Fruit fly (Drosophila melanogaster) whole organism, adult: Measurements from ENCODE around the gene CG14634.
A peak's percentile ranks its signal among the peaks of the same experiment; 100 is the strongest.

Source experiments
- CG11617 ChIP-seq: fragments of 200-800 bp; sonication (Bioruptor generic); optimal IDR thresholded peaks from 2 replicates; lab custom pipeline; 2017; ENCODE audit warnings: mild to moderate bottlenecking, missing biosample characterization, missing genetic modification reagents, missing genetic modification characterization
- CG12768 ChIP-seq: fragments of 200-800 bp; sonication (Bioruptor generic); optimal IDR thresholded peaks from 2 replicates; lab custom pipeline; 2017; ENCODE audit warnings: missing biosample characterization, missing genetic modification characterization, mild to moderate bottlenecking, moderate library complexity, missing genetic modification reagents
- CG14711 ChIP-seq: fragments of 200-800 bp; sonication (Bioruptor generic); optimal IDR thresholded peaks from 2 replicates; lab custom pipeline; 2018; ENCODE audit warnings: missing biosample characterization, mild to moderate bottlenecking, missing genetic modification characterization, moderate library complexity
- CG1620 ChIP-seq: fragments of 200-800 bp; sonication (Bioruptor generic); optimal IDR thresholded peaks from 2 replicates; lab custom pipeline; 2016; ENCODE audit warnings: missing biosample characterization, missing genetic modification characterization
- CG33017 ChIP-seq: fragments of 200-800 bp; sonication (Bioruptor generic); optimal IDR thresholded peaks from 2 replicates; lab custom pipeline; 2018; ENCODE audit warnings: missing biosample characterization, mild to moderate bottlenecking, missing genetic modification characterization, moderate library complexity
- CG5204 ChIP-seq: fragments of 200-800 bp; sonication (Bioruptor generic); optimal IDR thresholded peaks from 2 replicates; lab custom pipeline; 2016; ENCODE audit warnings: missing biosample characterization, missing genetic modification characterization
- CG7045 ChIP-seq: fragments of 200-800 bp; sonication (Bioruptor generic); optimal IDR thresholded peaks from 2 replicates; lab custom pipeline; 2017; ENCODE audit warnings: missing biosample characterization, mild to moderate bottlenecking, missing genetic modification characterization
- CG7101 ChIP-seq: fragments of 200-800 bp; sonication (Bioruptor generic); optimal IDR thresholded peaks from 2 replicates; lab custom pipeline; 2018; ENCODE audit warnings: missing biosample characterization, mild to moderate bottlenecking, missing genetic modification characterization, moderate library complexity
- Clk ChIP-seq: fragments of 200-800 bp; sonication (Bioruptor generic); optimal IDR thresholded peaks from 2 replicates; lab custom pipeline; 2017; ENCODE audit warnings: missing biosample characterization, missing genetic modification characterization
- Crg-1 ChIP-seq: fragments of 200-800 bp; sonication (Bioruptor generic); optimal IDR thresholded peaks from 2 replicates; lab custom pipeline; 2016; ENCODE audit warnings: missing biosample characterization, missing genetic modification characterization
- Hr96 ChIP-seq: fragments of 200-800 bp; sonication (Bioruptor generic); optimal IDR thresholded peaks from 2 replicates; lab custom pipeline; 2016; ENCODE audit warnings: missing biosample characterization, missing genetic modification characterization
- Mnt ChIP-seq: fragments of 200-800 bp; sonication (Bioruptor generic); optimal IDR thresholded peaks from 2 replicates; lab custom pipeline; 2016; ENCODE audit warnings: missing biosample characterization, mild to moderate bottlenecking, missing genetic modification characterization
- bab1 ChIP-seq: fragments of 200-800 bp; sonication (Bioruptor generic); optimal IDR thresholded peaks from 3 replicates; lab custom pipeline; 2019; ENCODE audit warnings: missing biosample characterization, mild to moderate bottlenecking, missing genetic modification characterization, moderate library complexity
- cic ChIP-seq: fragments of 200-800 bp; sonication (Bioruptor generic); optimal IDR thresholded peaks from 2 replicates; lab custom pipeline; 2017; ENCODE audit warnings: missing biosample characterization, mild to moderate bottlenecking, missing genetic modification characterization, moderate library complexity
- cnc ChIP-seq, 2 experiments: fragments of >200 bp; optimal IDR thresholded peaks; 2 replicates each; lab custom pipeline; 2017
- kay ChIP-seq: fragments of 200-800 bp; sonication (Bioruptor generic); peaks from one replicate; lab custom pipeline; 2016; ENCODE audit warnings: missing biosample characterization, missing genetic modification characterization, borderline replicate concordance
- ovo ChIP-seq: fragments of 200-800 bp; sonication (Bioruptor generic); optimal IDR thresholded peaks from 2 replicates; lab custom pipeline; 2016; ENCODE audit warnings: missing biosample characterization, missing genetic modification characterization
- pad ChIP-seq: fragments of 200-800 bp; sonication (Bioruptor generic); optimal IDR thresholded peaks from 3 replicates; lab custom pipeline; 2017; ENCODE audit warnings: missing biosample characterization, missing genetic modification characterization, mild to moderate bottlenecking, moderate library complexity, missing genetic modification reagents
- tj ChIP-seq: fragments of 200-800 bp; sonication (Bioruptor generic); optimal IDR thresholded peaks from 3 replicates; lab custom pipeline; 2017; ENCODE audit warnings: missing biosample characterization, mild to moderate bottlenecking, missing genetic modification characterization, moderate library complexity
- toe ChIP-seq: fragments of 200-800 bp; sonication (Bioruptor generic); optimal IDR thresholded peaks from 2 replicates; lab custom pipeline; 2016; ENCODE audit warnings: missing biosample characterization, missing genetic modification characterization

CG14634 gene

DNA sequence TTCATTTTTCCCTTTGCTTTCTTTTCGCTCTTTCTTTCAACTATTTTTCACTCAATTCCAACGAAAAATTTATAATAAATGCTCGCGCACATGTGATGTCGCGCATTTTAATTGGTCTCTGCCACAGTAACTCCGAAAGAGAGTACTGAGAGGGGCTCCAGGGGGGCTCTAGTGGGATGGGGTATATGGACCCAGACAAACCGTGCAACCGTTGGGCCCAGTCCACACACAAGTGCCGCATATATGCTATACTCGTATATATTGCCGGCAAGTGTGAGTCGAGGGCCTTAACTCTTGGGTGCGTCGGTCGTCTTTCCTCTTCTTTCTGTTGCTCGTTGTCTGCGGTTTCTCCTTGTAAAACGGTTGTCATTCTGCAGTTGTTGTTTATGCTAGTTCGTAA is 36.0 kb downstream of the CG14634 start:
- TF ChIP-seq CG1620 (GFP tag; lab: Kevin White, UChicago) = no peak
- TF ChIP-seq bab1 (GFP tag; lab: Kevin White, UChicago) = no peak
- no peak for TF ChIP-seq Mnt (GFP tag; lab: Kevin White, UChicago)
- TF ChIP-seq tj = no peak
- TF ChIP-seq ovo (GFP tag; lab: Kevin White, UChicago) = no peak
- no peak for TF ChIP-seq Crg-1 (GFP tag; lab: Kevin White, UChicago)
- TF ChIP-seq CG12768 = no peak
- TF ChIP-seq cnc (optimal IDR thresholded peaks at IDR 0.05; lab: Kevin White, UChicago) = no peak
- TF ChIP-seq toe (GFP tag; lab: Kevin White, UChicago) = no peak
- TF ChIP-seq CG7101 (tag; lab: Kevin White, UChicago) = no peak
- no peak for TF ChIP-seq CG7045 (GFP tag; lab: Kevin White, UChicago)
- TF ChIP-seq CG5204 (GFP tag; lab: Kevin White, UChicago) = no peak
- TF ChIP-seq pad (GFP tag; lab: Kevin White, UChicago) = no peak
- TF ChIP-seq Hr96 (GFP tag; lab: Kevin White, UChicago) = no peak
- TF ChIP-seq CG11617 (GFP tag; lab: Kevin White, UChicago) = no peak
- no peak for TF ChIP-seq CG14711 (tag; lab: Kevin White, UChicago)
- no peak for TF ChIP-seq Clk (GFP tag; lab: Kevin White, UChicago)
- TF ChIP-seq kay = no peak

DNA sequence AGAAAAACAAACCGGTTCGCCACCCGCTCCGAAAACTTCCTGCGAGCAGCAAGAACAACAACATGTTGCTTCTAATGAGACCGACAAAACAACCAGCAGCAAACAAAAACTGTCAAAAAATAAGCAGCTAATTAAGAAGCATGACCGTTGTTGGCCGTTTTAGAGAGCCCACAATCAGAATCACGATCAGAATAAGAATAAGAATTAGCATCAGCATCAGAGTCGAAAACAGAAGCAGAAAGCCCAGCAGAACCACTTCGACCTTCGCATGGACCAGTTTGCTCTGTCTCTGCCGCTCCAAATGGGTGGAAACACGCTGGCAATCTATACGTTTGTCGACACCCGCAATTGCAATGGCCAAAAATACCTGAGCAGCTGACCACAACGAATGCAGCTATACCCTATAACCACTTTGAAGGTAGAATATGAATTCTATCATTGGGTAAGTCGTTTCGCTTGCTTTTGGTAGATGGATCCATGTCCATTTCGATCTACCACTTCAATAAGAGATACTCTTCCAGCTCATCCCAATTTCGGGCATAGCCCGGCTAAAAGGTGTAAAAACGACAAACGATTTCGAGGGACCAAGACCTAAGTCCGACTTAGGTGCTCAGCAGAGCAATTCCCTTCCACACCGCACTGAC is 37.1 kb downstream of the CG14634 start:
- TF ChIP-seq pad (GFP tag; lab: Kevin White, UChicago) (no peak), cnc (optimal IDR thresholded peaks at IDR 0.05; lab: Kevin White, UChicago) (no peak), CG33017 (tag; lab: Kevin White, UChicago) (no peak), CG1620 (GFP tag; lab: Kevin White, UChicago) (no peak), CG14711 (tag; lab: Kevin White, UChicago) (no peak), tj (no peak), CG7101 (tag; lab: Kevin White, UChicago) (no peak), Crg-1 (GFP tag; lab: Kevin White, UChicago) (no peak), ovo (GFP tag; lab: Kevin White, UChicago) (no peak), CG12768 (no peak), toe (GFP tag; lab: Kevin White, UChicago) (no peak)

dm6 chrX:900725-901345 is 38.4 kb downstream of the CG14634 start:
- peak; percentile 60 for TF ChIP-seq Mnt (GFP tag; lab: Kevin White, UChicago)
- TF ChIP-seq CG7101 (tag; lab: Kevin White, UChicago) = peak; percentile 82
- TF ChIP-seq CG11617 (GFP tag; lab: Kevin White, UChicago) = peak; percentile 74
- peak; percentile 72 for TF ChIP-seq pad (GFP tag; lab: Kevin White, UChicago)
- TF ChIP-seq toe (GFP tag; lab: Kevin White, UChicago) = peak; percentile 68
- peak; percentile 74 for TF ChIP-seq Crg-1 (GFP tag; lab: Kevin White, UChicago)
- no peak for TF ChIP-seq cic
- TF ChIP-seq CG12768 = peak; percentile 79
- peak; percentile 75 for TF ChIP-seq CG1620 (GFP tag; lab: Kevin White, UChicago)
- TF ChIP-seq bab1 (GFP tag; lab: Kevin White, UChicago) = peak; percentile 97
- peak; percentile 82 for TF ChIP-seq CG14711 (tag; lab: Kevin White, UChicago)
- TF ChIP-seq kay = peak; percentile 13
- peak; percentile 57 for TF ChIP-seq tj
- peak; percentile 36 for TF ChIP-seq ovo (GFP tag; lab: Kevin White, UChicago)
- TF ChIP-seq Hr96 (GFP tag; lab: Kevin White, UChicago) = peak; percentile 92
- no peak for TF ChIP-seq cnc (optimal IDR thresholded peaks at IDR 0.05; lab: Kevin White, UChicago)
- TF ChIP-seq CG5204 (GFP tag; lab: Kevin White, UChicago) = peak; percentile 81
- peak; percentile 81 for TF ChIP-seq CG33017 (tag; lab: Kevin White, UChicago)
- peak; percentile 80 for TF ChIP-seq CG7045 (GFP tag; lab: Kevin White, UChicago)
- TF ChIP-seq Clk (GFP tag; lab: Kevin White, UChicago) = peak; percentile 72

DNA sequence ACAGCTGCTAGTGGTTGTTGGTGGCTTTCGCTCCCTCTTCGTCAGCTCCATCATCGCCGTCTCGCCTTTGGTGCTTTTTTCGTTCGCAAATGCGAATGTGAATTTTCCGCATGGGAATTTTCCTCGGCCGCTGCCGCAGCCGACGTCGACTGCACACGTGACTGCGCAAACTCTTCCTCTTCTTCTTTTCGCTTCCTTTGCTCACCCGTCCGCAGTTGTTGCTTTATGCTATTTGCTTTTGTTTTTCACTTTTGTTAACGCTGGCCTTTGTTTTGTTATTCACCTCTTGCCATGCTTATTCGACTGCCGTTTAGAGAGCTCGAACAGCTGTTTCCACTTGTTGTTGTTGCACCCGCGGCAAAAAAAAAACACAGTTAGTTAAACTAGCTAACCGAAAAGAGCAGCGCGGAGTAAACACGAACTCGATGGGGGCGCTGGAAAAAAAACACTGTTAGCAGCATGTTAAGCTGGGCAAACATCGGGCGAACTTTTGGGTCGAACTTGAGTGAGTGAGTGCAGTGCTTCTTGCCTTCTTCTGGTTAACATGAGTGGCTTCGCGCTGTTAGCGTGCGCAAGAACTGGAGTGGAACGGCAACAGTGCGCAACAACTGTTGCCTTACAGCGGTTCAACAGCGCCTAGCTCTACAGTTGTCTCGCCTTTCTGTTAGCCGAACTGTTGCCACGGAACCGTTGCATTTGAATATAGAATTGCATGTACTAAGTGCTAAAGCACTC is 46.5 kb downstream of the CG14634 start:
- TF ChIP-seq CG12768 (peak; percentile 0), bab1 (GFP tag; lab: Kevin White, UChicago) (peak; percentile 7), ovo (GFP tag; lab: Kevin White, UChicago) (peak; percentile 32), pad (GFP tag; lab: Kevin White, UChicago) (peak; percentile 23), kay (peak; percentile 46), CG7045 (GFP tag; lab: Kevin White, UChicago) (no peak), Crg-1 (GFP tag; lab: Kevin White, UChicago) (no peak)
